Worm (Caenorhabditis elegans) whole organism, L1 larva: Measurements from ENCODE around the gene hsb-1.

Experiments
- C16A3.4 ChIP-seq: fragments of 150-350 bp; optimal IDR thresholded peaks from 2 replicates; lab custom pipeline; 2014; ENCODE audit warnings: missing biosample characterization, missing genetic modification characterization
- F16B12.6 ChIP-seq: fragments of 150-350 bp; optimal IDR thresholded peaks from 2 replicates; lab custom pipeline; 2014; ENCODE audit warnings: missing biosample characterization, missing genetic modification characterization
- aha-1 ChIP-seq: fragments of 150-350 bp; optimal IDR thresholded peaks from 2 replicates; lab custom pipeline; 2014; ENCODE audit warnings: missing biosample characterization, missing genetic modification characterization
- alr-1 ChIP-seq: fragments of 200-800 bp; sonication (Bioruptor generic); optimal IDR thresholded peaks from 2 replicates; lab custom pipeline; 2018; ENCODE audit warnings: borderline replicate concordance, mild to moderate bottlenecking, missing genetic modification characterization, missing compliant biosample characterization
- ama-1 ChIP-seq: fragments of 150-350 bp; optimal IDR thresholded peaks from 2 replicates; lab custom pipeline; 2014
- ceh-63 ChIP-seq: fragments of 200-800 bp; sonication (Bioruptor generic); optimal IDR thresholded peaks from 2 replicates; lab custom pipeline; 2018; ENCODE audit warnings: mild to moderate bottlenecking, missing genetic modification characterization, missing compliant biosample characterization
- ceh-82 ChIP-seq, 3 experiments: fragments of 150-350 bp in 1 of 3; sonication (generic microtip) in 2 of 3; optimal IDR thresholded peaks; 2 replicates each; lab custom pipeline; 2014 to 2017; ENCODE audit warnings: missing biosample characterization in 3 of 3, missing genetic modification characterization in 3 of 3
- ceh-88 ChIP-seq: fragments of 200-800 bp; sonication (Bioruptor generic); IDR thresholded peaks from 2 replicates; pipeline ENCODE4 v1.3.6; 2022; ENCODE audit warnings: missing genetic modification characterization, missing compliant biosample characterization
- ceh-90 ChIP-seq: sonication (generic microtip); optimal IDR thresholded peaks from 2 replicates; lab custom pipeline; 2016; ENCODE audit warnings: missing genetic modification characterization, missing compliant biosample characterization
- ces-1 ChIP-seq: fragments of 150-350 bp; optimal IDR thresholded peaks from 2 replicates; lab custom pipeline; 2014; ENCODE audit warnings: missing biosample characterization, missing genetic modification reagents, missing genetic modification characterization
- efl-1 ChIP-seq, 4 experiments: fragments of 150-350 bp; optimal IDR thresholded peaks in 3 of 4; peaks in 1 of 4; 1 replicate in 1 of 4; 2 replicates in 3 of 4; lab custom pipeline; 2014; ENCODE audit warnings: missing biosample characterization in 2 of 4, missing genetic modification characterization in 2 of 4, missing genetic modification reagents in 2 of 4
- efl-3 ChIP-seq: fragments of 200-800 bp; sonication (Bioruptor generic); optimal IDR thresholded peaks from 2 replicates; lab custom pipeline; 2018; ENCODE audit warnings: mild to moderate bottlenecking, missing genetic modification characterization, missing compliant biosample characterization
- fkh-10 ChIP-seq: sonication (generic microtip); optimal IDR thresholded peaks from 2 replicates; lab custom pipeline; 2017; ENCODE audit warnings: missing biosample characterization, missing genetic modification reagents, missing genetic modification characterization
- fkh-8 ChIP-seq: sonication (generic microtip); optimal IDR thresholded peaks from 2 replicates; lab custom pipeline; 2016; ENCODE audit warnings: mild to moderate bottlenecking, missing genetic modification characterization, missing compliant biosample characterization
- grh-1 ChIP-seq: fragments of 200-800 bp; sonication (Bioruptor generic); IDR thresholded peaks from 2 replicates; pipeline ENCODE4 v1.3.6; 2022; ENCODE audit warnings: missing genetic modification reagents, missing genetic modification characterization, missing compliant biosample characterization
- hlh-17 ChIP-seq: fragments of 200-800 bp; sonication (Bioruptor generic); optimal IDR thresholded peaks from 2 replicates; lab custom pipeline; 2018; ENCODE audit warnings: missing genetic modification characterization, mild to moderate bottlenecking, missing compliant biosample characterization, moderate library complexity, borderline replicate concordance
- hlh-4 ChIP-seq: sonication (generic microtip); optimal IDR thresholded peaks from 2 replicates; lab custom pipeline; 2016; ENCODE audit warnings: mild to moderate bottlenecking, missing genetic modification characterization, missing compliant biosample characterization
- lin-13 ChIP-seq: fragments of 150-350 bp; optimal IDR thresholded peaks from 2 replicates; lab custom pipeline; 2014; ENCODE audit warnings: missing biosample characterization, missing genetic modification reagents, missing genetic modification characterization
- lin-14 ChIP-seq: fragments of 200-800 bp; sonication (Bioruptor generic); optimal IDR thresholded peaks from 2 replicates; lab custom pipeline; 2018; ENCODE audit warnings: mild to moderate bottlenecking, missing genetic modification characterization, moderate library complexity, missing compliant biosample characterization
- lin-15B ChIP-seq: fragments of 150-350 bp; sonication (generic microtip); optimal IDR thresholded peaks from 3 replicates; lab custom pipeline; 2014; ENCODE audit warnings: missing biosample characterization, missing genetic modification characterization
- lin-35 ChIP-seq, 2 experiments: fragments of 150-350 bp; optimal IDR thresholded peaks; 2 replicates each; lab custom pipeline; 2014; ENCODE audit warnings: missing biosample characterization in 2 of 2, missing genetic modification characterization in 2 of 2, missing genetic modification reagents in 2 of 2
- lir-3 ChIP-seq: sonication (generic microtip); optimal IDR thresholded peaks from 2 replicates; lab custom pipeline; 2016; ENCODE audit warnings: mild to moderate bottlenecking, missing genetic modification characterization, moderate library complexity, missing compliant biosample characterization; ENCODE audit not compliant: poor library complexity
- lsy-2 ChIP-seq, 2 experiments: fragments of 150-350 bp; optimal IDR thresholded peaks; 2 replicates each; lab custom pipeline; 2014; ENCODE audit warnings: missing biosample characterization in 2 of 2, missing genetic modification characterization in 2 of 2
- mdl-1 ChIP-seq, 2 experiments: fragments of 150-350 bp; optimal IDR thresholded peaks; 2 replicates each; lab custom pipeline; 2014 to 2017; ENCODE audit warnings: missing biosample characterization in 2 of 2, missing genetic modification characterization in 2 of 2, inconsistent platforms in 1 of 2
- mef-2 ChIP-seq: fragments of 150-350 bp; optimal IDR thresholded peaks from 2 replicates; lab custom pipeline; 2014; ENCODE audit warnings: missing biosample characterization, missing genetic modification characterization
- nhr-12 ChIP-seq: sonication (generic microtip); optimal IDR thresholded peaks from 2 replicates; lab custom pipeline; 2017; ENCODE audit warnings: missing biosample characterization, missing genetic modification characterization
- nhr-19 ChIP-seq: fragments of 200-800 bp; sonication (Bioruptor generic); conservative IDR thresholded peaks from 2 replicates; pipeline ENCODE4 v1.3.6; 2022; ENCODE audit warnings: missing genetic modification characterization, missing compliant biosample characterization
- nhr-20 ChIP-seq: sonication (generic microtip); optimal IDR thresholded peaks from 2 replicates; lab custom pipeline; 2016; ENCODE audit warnings: mild to moderate bottlenecking, missing genetic modification characterization, missing compliant biosample characterization
- nhr-237 ChIP-seq: fragments of 150-350 bp; optimal IDR thresholded peaks from 2 replicates; lab custom pipeline; 2014; ENCODE audit warnings: missing biosample characterization, missing genetic modification characterization
- nhr-28 ChIP-seq: fragments of 150-350 bp; optimal IDR thresholded peaks from 2 replicates; lab custom pipeline; 2014; ENCODE audit warnings: missing biosample characterization, missing genetic modification characterization
- nhr-76 ChIP-seq: sonication (generic microtip); optimal IDR thresholded peaks from 2 replicates; lab custom pipeline; 2017; ENCODE audit warnings: missing biosample characterization, missing genetic modification characterization
- nhr-90 ChIP-seq: sonication (generic microtip); optimal IDR thresholded peaks from 2 replicates; lab custom pipeline; 2016; ENCODE audit warnings: mild to moderate bottlenecking, missing genetic modification characterization, missing compliant biosample characterization; ENCODE audit not compliant: poor library complexity
- pag-3 ChIP-seq: sonication (generic microtip); optimal IDR thresholded peaks from 2 replicates; lab custom pipeline; 2017; ENCODE audit warnings: missing genetic modification characterization, mild to moderate bottlenecking, missing compliant biosample characterization, antibody characterized with exemption, borderline replicate concordance; ENCODE audit not compliant: insufficient read depth
- pax-3 ChIP-seq: fragments of 200-800 bp; sonication (Bioruptor generic); optimal IDR thresholded peaks from 2 replicates; lab custom pipeline; 2018; ENCODE audit warnings: mild to moderate bottlenecking, missing genetic modification characterization, moderate library complexity, missing compliant biosample characterization
- pqm-1 ChIP-seq: sonication (generic microtip); optimal IDR thresholded peaks from 3 replicates; lab custom pipeline; 2017; ENCODE audit warnings: missing biosample characterization, missing genetic modification characterization
- rnt-1 ChIP-seq: sonication (generic microtip); optimal IDR thresholded peaks from 2 replicates; lab custom pipeline; 2016; ENCODE audit warnings: mild to moderate bottlenecking, missing genetic modification characterization, moderate library complexity, missing compliant biosample characterization
- skn-1 ChIP-seq: fragments of 150-350 bp; optimal IDR thresholded peaks from 2 replicates; lab custom pipeline; 2014; ENCODE audit warnings: missing biosample characterization, missing genetic modification characterization
- snpc-4 ChIP-seq: fragments of 150-350 bp; optimal IDR thresholded peaks from 2 replicates; lab custom pipeline; 2014; ENCODE audit warnings: missing biosample characterization, missing genetic modification characterization
- snu-23 ChIP-seq: sonication (generic microtip); optimal IDR thresholded peaks from 2 replicates; lab custom pipeline; 2016; ENCODE audit warnings: missing genetic modification characterization, missing compliant biosample characterization
- sox-4 ChIP-seq: sonication (generic microtip); optimal IDR thresholded peaks from 2 replicates; lab custom pipeline; 2016; ENCODE audit warnings: missing genetic modification characterization, missing compliant biosample characterization
- sptf-1 ChIP-seq: fragments of 150-350 bp; optimal IDR thresholded peaks from 2 replicates; lab custom pipeline; 2014; ENCODE audit warnings: missing biosample characterization, missing genetic modification characterization
- sup-37 ChIP-seq: fragments of 200-800 bp; sonication (Bioruptor generic); optimal IDR thresholded peaks from 2 replicates; lab custom pipeline; 2018; ENCODE audit warnings: mild to moderate bottlenecking, missing genetic modification characterization, missing compliant biosample characterization
- swsn-7 ChIP-seq: sonication (generic microtip); optimal IDR thresholded peaks from 2 replicates; lab custom pipeline; 2016; ENCODE audit warnings: missing genetic modification characterization, missing compliant biosample characterization
- tbx-2 ChIP-seq: sonication (generic microtip); optimal IDR thresholded peaks from 2 replicates; lab custom pipeline; 2016; ENCODE audit warnings: missing genetic modification characterization, missing compliant biosample characterization
- tlp-1 ChIP-seq: fragments of 150-350 bp; optimal IDR thresholded peaks from 2 replicates; lab custom pipeline; 2014; ENCODE audit warnings: missing biosample characterization, missing genetic modification characterization
- unc-30 ChIP-seq: sonication (generic microtip); optimal IDR thresholded peaks from 2 replicates; lab custom pipeline; 2017; ENCODE audit warnings: missing biosample characterization, missing genetic modification characterization
- unc-62 ChIP-seq: fragments of 150-350 bp; optimal IDR thresholded peaks from 2 replicates; lab custom pipeline; 2014; ENCODE audit warnings: missing biosample characterization, missing genetic modification reagents, missing genetic modification characterization
- unc-86 ChIP-seq: sonication (generic microtip); optimal IDR thresholded peaks from 2 replicates; lab custom pipeline; 2016; ENCODE audit warnings: missing genetic modification characterization, missing compliant biosample characterization
- unc-98 ChIP-seq: fragments of 200-800 bp; sonication (Bioruptor generic); IDR thresholded peaks from 2 replicates; pipeline ENCODE4 v1.3.6; 2022; ENCODE audit warnings: missing genetic modification characterization, missing compliant biosample characterization
- vab-15 ChIP-seq: sonication (generic microtip); optimal IDR thresholded peaks from 2 replicates; lab custom pipeline; 2017; ENCODE audit warnings: missing genotype, mild to moderate bottlenecking, missing genetic modification characterization, missing compliant biosample characterization
- xbp-1 ChIP-seq: sonication (generic microtip); optimal IDR thresholded peaks from 2 replicates; lab custom pipeline; 2016; ENCODE audit warnings: missing genetic modification characterization, missing compliant biosample characterization
- zag-1 ChIP-seq: fragments of 150-350 bp; optimal IDR thresholded peaks from 2 replicates; lab custom pipeline; 2014; ENCODE audit warnings: missing biosample characterization, missing genetic modification characterization
- zip-4 ChIP-seq: fragments of 200-800 bp; sonication (Bioruptor generic); optimal IDR thresholded peaks from 2 replicates; lab custom pipeline; 2018; ENCODE audit warnings: mild to moderate bottlenecking, missing genetic modification characterization, moderate library complexity, missing compliant biosample characterization

The hsb-1 gene

DNA sequence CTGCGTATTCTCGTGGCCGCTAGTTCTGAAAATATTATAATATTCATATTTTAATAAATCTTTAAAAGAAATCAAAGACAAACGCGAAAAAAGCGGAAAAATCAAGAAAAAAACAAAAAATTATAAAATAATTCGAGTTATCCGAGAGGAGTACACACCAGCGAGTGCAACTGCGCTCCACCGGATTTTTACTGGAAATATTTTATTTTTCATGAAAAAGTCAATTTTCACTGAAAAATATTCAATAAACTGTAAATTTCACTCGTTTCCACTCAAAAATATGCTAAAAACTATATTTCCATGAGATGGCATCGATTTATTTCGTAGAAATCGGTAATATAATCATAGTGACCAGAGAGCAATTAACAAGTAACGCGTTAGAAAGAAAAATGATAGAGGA lies 38.4 kb upstream of the hsb-1 start, which contains the start of gene Y55D9A.2 (continued):
- no peak for TF ChIP-seq alr-1 (tag; lab: Kevin White, UChicago)
- TF ChIP-seq fkh-8 (tag; lab: Kevin White, UChicago), result no peak
- TF ChIP-seq F16B12.6 (tag; lab: Kevin White, UChicago), result peak; percentile 13
- peak; percentile 46 for TF ChIP-seq nhr-90 (tag; lab: Kevin White, UChicago)
- no peak for TF ChIP-seq C16A3.4 (tag; lab: Kevin White, UChicago)
- peak; percentile 2 for TF ChIP-seq ceh-90 (tag; lab: Kevin White, UChicago)
- TF ChIP-seq lsy-2 (tag; optimal IDR thresholded peaks at IDR 0.05; lab: Kevin White, UChicago), result peak; percentile 52 to 71
- TF ChIP-seq sox-4 (tag; lab: Kevin White, UChicago), result no peak
- TF ChIP-seq nhr-19 (GFP tag; lab: Robert Waterston, UW), result no peak; the same call in 1 of the 2 replicates
- TF ChIP-seq pqm-1, result no peak
- TF ChIP-seq nhr-20 (tag; lab: Kevin White, UChicago), result peak; percentile 17
- TF ChIP-seq tbx-2 (tag; lab: Kevin White, UChicago), result peak; percentile 45
- peak; percentile 34 for TF ChIP-seq swsn-7 (tag; lab: Kevin White, UChicago)
- TF ChIP-seq lin-13 (GFP tag; lab: Kevin White, UChicago), result no peak
- TF ChIP-seq skn-1 (tag; lab: Kevin White, UChicago), result peak; percentile 18
- no peak for TF ChIP-seq hlh-17 (GFP tag; lab: Kevin White, UChicago)
- TF ChIP-seq nhr-28 (tag; lab: Kevin White, UChicago), result no peak
- peak; percentile 53 for TF ChIP-seq vab-15 (tag; lab: Kevin White, UChicago)
- TF ChIP-seq lin-14 (GFP tag; lab: Kevin White, UChicago), result peak; percentile 35
- no peak for TF ChIP-seq aha-1 (tag; lab: Kevin White, UChicago)
- TF ChIP-seq xbp-1 (tag; lab: Kevin White, UChicago), result peak; percentile 56
- TF ChIP-seq pag-3 (tag; lab: Kevin White, UChicago), result no peak
- TF ChIP-seq zip-4 (GFP tag; lab: Kevin White, UChicago), result no peak
- TF ChIP-seq lin-35 (GFP tag; optimal IDR thresholded peaks at IDR 0.05; lab: Kevin White, UChicago), result peak; percentile 37 to 47
- TF ChIP-seq rnt-1 (tag; lab: Kevin White, UChicago), result no peak
- no peak for TF ChIP-seq grh-1 (GFP tag; lab: Robert Waterston, UW)
- TF ChIP-seq efl-1 (optimal IDR thresholded peaks at IDR 0.05; lab: Kevin White, UChicago), result peak; percentile 48 to 52
- peak; percentile 57 to 89 for TF ChIP-seq efl-1 (GFP tag; optimal IDR thresholded peaks at IDR 0.05 in 1 of 2; lab: Kevin White, UChicago)
- no peak for TF ChIP-seq lir-3 (tag; lab: Kevin White, UChicago)
- TF ChIP-seq nhr-12 (tag; lab: Kevin White, UChicago), result no peak
- TF ChIP-seq ceh-63 (GFP tag; lab: Kevin White, UChicago), result no peak
- TF ChIP-seq sptf-1, result no peak
- no peak for TF ChIP-seq pax-3 (tag; lab: Kevin White, UChicago)
- peak; percentile 64 for TF ChIP-seq snu-23 (GFP tag; lab: Kevin White, UChicago)
- no peak for TF ChIP-seq unc-62 (GFP tag; lab: Kevin White, UChicago)
- no peak for TF ChIP-seq efl-3
- no peak for TF ChIP-seq nhr-237 (tag; lab: Kevin White, UChicago)
- peak; percentile 55 for TF ChIP-seq lin-15B (tag; lab: Kevin White, UChicago)
- TF ChIP-seq zag-1, result no peak
- no peak for TF ChIP-seq hlh-4
- no peak for TF ChIP-seq ceh-88 (GFP tag; lab: Robert Waterston, UW)
- no peak for TF ChIP-seq unc-86 (tag; lab: Kevin White, UChicago)
- no peak for TF ChIP-seq nhr-76
- TF ChIP-seq ceh-82 (tag; optimal IDR thresholded peaks at IDR 0.05; lab: Kevin White, UChicago), result peak in 1 of 3 experiments; percentile 23
- TF ChIP-seq unc-30, result no peak
- TF ChIP-seq mdl-1 (tag; optimal IDR thresholded peaks at IDR 0.05; lab: Kevin White, UChicago), result no peak
- TF ChIP-seq sup-37 (GFP tag; lab: Kevin White, UChicago), result no peak
- TF ChIP-seq tlp-1 (tag; lab: Kevin White, UChicago), result no peak
- TF ChIP-seq ama-1 (lab: Kevin White, UChicago), result no peak
- TF ChIP-seq fkh-10, result no peak
- TF ChIP-seq mef-2 (tag; lab: Kevin White, UChicago), result no peak
- no peak for TF ChIP-seq ces-1 (GFP tag; lab: Kevin White, UChicago)
- TF ChIP-seq snpc-4 (tag; lab: Kevin White, UChicago), result no peak
- no peak for TF ChIP-seq unc-98 (GFP tag; lab: Robert Waterston, UW)
